Fruit fly (Drosophila melanogaster) whole organism, embryonic: Measurements from ENCODE around the gene scyl.
A peak's percentile ranks its signal among the peaks of the same experiment; 100 is the strongest.

Experiments
- Ada2b ChIP-seq: fragments of 200-800 bp; sonication (Bioruptor generic); IDR thresholded peaks from 2 replicates; pipeline ENCODE4 v1.3.6; 2022; ENCODE audit warnings: missing biosample characterization, missing genetic modification characterization
- Awh ChIP-seq: fragments of 200-800 bp; sonication (Bioruptor generic); IDR thresholded peaks from 2 replicates; pipeline ENCODE4, ENCODE4 v1.3.6; 2022; ENCODE audit warnings: missing biosample characterization, missing genetic modification characterization
- CG10274 ChIP-seq: fragments of 200-800 bp; sonication (Bioruptor generic); optimal IDR thresholded peaks from 3 replicates; lab custom pipeline; 2017; ENCODE audit warnings: missing biosample characterization, mild to moderate bottlenecking, missing genetic modification characterization
- CG10321 ChIP-seq: fragments of 200-800 bp; sonication (Bioruptor generic); IDR thresholded peaks from 2 replicates; pipeline ENCODE4 v1.3.6; 2022; ENCODE audit warnings: missing biosample characterization, missing genetic modification characterization
- CG10431 ChIP-seq: fragments of 200-800 bp; sonication (Bioruptor generic); optimal IDR thresholded peaks from 3 replicates; lab custom pipeline; 2018; ENCODE audit warnings: missing biosample characterization, mild to moderate bottlenecking, missing genetic modification characterization
- CG11696 ChIP-seq: fragments of 200-800 bp; sonication (Bioruptor generic); IDR thresholded peaks from 2 replicates; pipeline ENCODE4 v1.3.6; 2022; ENCODE audit warnings: missing biosample characterization, missing genetic modification characterization
- CG12659 ChIP-seq: fragments of 200-800 bp; sonication (Bioruptor generic); optimal IDR thresholded peaks from 3 replicates; lab custom pipeline; 2017; ENCODE audit warnings: mild to moderate bottlenecking, missing biosample characterization, missing genetic modification reagents, missing genetic modification characterization
- CG15696 ChIP-seq: fragments of 200-800 bp; sonication (Bioruptor generic); optimal IDR thresholded peaks from 2 replicates; lab custom pipeline; 2019; ENCODE audit warnings: missing biosample characterization, mild to moderate bottlenecking, missing genetic modification characterization, moderate library complexity
- CG32532 ChIP-seq: fragments of 200-800 bp; sonication (Bioruptor generic); IDR thresholded peaks from 2 replicates; pipeline ENCODE4 v1.3.6; 2022; ENCODE audit warnings: missing biosample characterization, missing genetic modification characterization
- CG3847 ChIP-seq: fragments of 200-800 bp; sonication (Bioruptor generic); IDR thresholded peaks from 2 replicates; pipeline ENCODE4 v1.3.6; 2022; ENCODE audit warnings: missing biosample characterization, missing genetic modification characterization
- CG4360 ChIP-seq: fragments of 200-800 bp; sonication (Bioruptor generic); IDR thresholded peaks from 2 replicates; pipeline ENCODE4 v1.3.6; 2022; ENCODE audit warnings: missing biosample characterization, missing genetic modification characterization
- CG8290 ChIP-seq, 3 experiments: fragments of 200-800 bp; sonication (Bioruptor generic); optimal IDR thresholded peaks; 2 replicates each; lab custom pipeline; 2016 to 2019; ENCODE audit warnings: missing biosample characterization in 3 of 3, missing genetic modification characterization in 3 of 3, mild to moderate bottlenecking in 2 of 3, moderate library complexity in 1 of 3
- CG9609 ChIP-seq: fragments of 200-800 bp; sonication (Bioruptor generic); optimal IDR thresholded peaks from 3 replicates; lab custom pipeline; 2016; ENCODE audit warnings: missing biosample characterization, missing genetic modification characterization
- CkIIα-i1 ChIP-seq: fragments of 200-800 bp; sonication (Bioruptor generic); IDR thresholded peaks from 2 replicates; pipeline ENCODE4 v1.3.6; 2022; ENCODE audit warnings: missing biosample characterization, missing genetic modification characterization
- Drgx ChIP-seq: fragments of 200-800 bp; sonication (Bioruptor generic); IDR thresholded peaks from 2 replicates; pipeline ENCODE4 v1.3.6; 2022; ENCODE audit warnings: missing biosample characterization, missing genetic modification characterization
- E2f2 ChIP-seq: fragments of 200-800 bp; sonication (Bioruptor generic); IDR thresholded peaks from 2 replicates; pipeline ENCODE4 v1.3.6; 2022; ENCODE audit warnings: missing biosample characterization, missing genetic modification characterization
- Ets65A ChIP-seq: fragments of 200-800 bp; sonication (Bioruptor generic); peaks from one replicate; lab custom pipeline; 2016; ENCODE audit warnings: missing biosample characterization, missing genetic modification characterization
- Fer3 ChIP-seq: fragments of 200-800 bp; sonication (Bioruptor generic); optimal IDR thresholded peaks from 2 replicates; lab custom pipeline; 2018; ENCODE audit warnings: missing biosample characterization, mild to moderate bottlenecking, missing genetic modification characterization, moderate library complexity
- Gsc ChIP-seq: fragments of 200-800 bp; sonication (Bioruptor generic); IDR thresholded peaks from 2 replicates; pipeline ENCODE4 v1.3.6; 2022; ENCODE audit warnings: missing biosample characterization, missing genetic modification characterization
- HLH54F ChIP-seq: fragments of 200-800 bp; sonication (Bioruptor generic); optimal IDR thresholded peaks from 3 replicates; lab custom pipeline; 2016; ENCODE audit warnings: missing biosample characterization, missing genetic modification characterization
- HmgD ChIP-seq: fragments of 200-800 bp; sonication (Bioruptor generic); optimal IDR thresholded peaks from 3 replicates; lab custom pipeline; 2016; ENCODE audit warnings: missing biosample characterization, missing genetic modification characterization
- Med ChIP-seq: fragments of 200-800 bp; sonication (Bioruptor generic); peaks from one replicate; lab custom pipeline; 2016; ENCODE audit warnings: missing biosample characterization, missing genetic modification characterization, mild to moderate bottlenecking, inconsistent platforms, moderate library complexity
- Nf-YA ChIP-seq: fragments of 200-800 bp; sonication (Bioruptor generic); IDR thresholded peaks from 2 replicates; pipeline ENCODE4 v1.3.6; 2022; ENCODE audit warnings: missing biosample characterization, missing genetic modification characterization
- Opbp ChIP-seq: fragments of 200-800 bp; sonication (Bioruptor generic); IDR thresholded peaks from 3 replicates; pipeline ENCODE4 v1.3.6; 2022; ENCODE audit warnings: missing biosample characterization, missing genetic modification characterization; ENCODE audit not compliant: partially characterized antibody
- Ptx1 ChIP-seq: fragments of 200-800 bp; sonication (Bioruptor generic); IDR thresholded peaks from 2 replicates; pipeline ENCODE4 v1.3.6; 2022; ENCODE audit warnings: missing biosample characterization, missing genetic modification characterization
- Rfx ChIP-seq: fragments of 200-800 bp; sonication (Bioruptor generic); IDR thresholded peaks from 2 replicates; pipeline ENCODE4 v1.3.6; 2022; ENCODE audit warnings: missing biosample characterization, missing genetic modification characterization
- Sin3A ChIP-seq: fragments of >200 bp; optimal IDR thresholded peaks from 2 replicates; lab custom pipeline; 2018
- Sry-δ ChIP-seq: fragments of 200-800 bp; sonication (Bioruptor generic); optimal IDR thresholded peaks from 2 replicates; lab custom pipeline; 2016; ENCODE audit warnings: missing biosample characterization, missing genetic modification characterization
- ato ChIP-seq: fragments of 200-800 bp; sonication (Bioruptor generic); IDR thresholded peaks from 2 replicates; pipeline ENCODE4 v1.3.6; 2022; ENCODE audit warnings: missing biosample characterization, missing genetic modification characterization; ENCODE audit not compliant: partially characterized antibody
- bowl ChIP-seq: fragments of 200-800 bp; sonication (Bioruptor generic); IDR thresholded peaks from 2 replicates; pipeline ENCODE4 v1.3.6; 2022; ENCODE audit warnings: missing biosample characterization, missing genetic modification characterization
- fru ChIP-seq: fragments of >200 bp; optimal IDR thresholded peaks from 2 replicates; lab custom pipeline; 2017
- hbn ChIP-seq: fragments of 200-800 bp; sonication (Bioruptor generic); IDR thresholded peaks from 2 replicates; pipeline ENCODE4 v1.3.6; 2022; ENCODE audit warnings: missing biosample characterization, missing genetic modification characterization; ENCODE audit not compliant: partially characterized antibody
- ind ChIP-seq: fragments of 200-800 bp; sonication (Bioruptor generic); optimal IDR thresholded peaks from 3 replicates; lab custom pipeline; 2016; ENCODE audit warnings: missing biosample characterization, missing genetic modification characterization
- jumu ChIP-seq: fragments of 200-800 bp; sonication (Bioruptor generic); optimal IDR thresholded peaks from 3 replicates; lab custom pipeline; 2016; ENCODE audit warnings: missing biosample characterization, missing genetic modification characterization
- lmd ChIP-seq: fragments of 200-800 bp; sonication (Bioruptor generic); IDR thresholded peaks from 2 replicates; pipeline ENCODE4 v1.3.6; 2022; ENCODE audit warnings: missing biosample characterization, missing genetic modification characterization
- nau ChIP-seq: fragments of 200-800 bp; sonication (Bioruptor generic); optimal IDR thresholded peaks from 3 replicates; lab custom pipeline; 2017; ENCODE audit warnings: missing biosample characterization, mild to moderate bottlenecking, missing genetic modification characterization, missing genetic modification reagents
- odd ChIP-seq: fragments of 200-800 bp; sonication (Bioruptor generic); optimal IDR thresholded peaks from 2 replicates; lab custom pipeline; 2017; ENCODE audit warnings: missing biosample characterization, mild to moderate bottlenecking, missing genetic modification characterization
- peb ChIP-seq: fragments of 200-800 bp; sonication (Bioruptor generic); IDR thresholded peaks from 2 replicates; pipeline ENCODE4 v1.3.6; 2022; ENCODE audit warnings: missing biosample characterization, missing genetic modification characterization
- prd ChIP-seq, 3 experiments: fragments of >200 bp in 2 of 3; fragments of 200-800 bp in 1 of 3; sonication (Bioruptor generic) in 1 of 3; optimal IDR thresholded peaks in 2 of 3; IDR thresholded peaks in 1 of 3; 2 replicates in 2 of 3; 3 replicates in 1 of 3; pipeline versions ENCODE4 v1.3.6 to Lab custom; 2017 to 2022; ENCODE audit warnings: missing biosample characterization in 1 of 3, missing genetic modification characterization in 1 of 3
- sd ChIP-seq: fragments of 200-800 bp; sonication (Bioruptor generic); optimal IDR thresholded peaks from 3 replicates; lab custom pipeline; 2018; ENCODE audit warnings: missing biosample characterization, mild to moderate bottlenecking, missing genetic modification characterization, moderate library complexity
- sima ChIP-seq: fragments of 200-800 bp; sonication (Bioruptor generic); optimal IDR thresholded peaks from 2 replicates; lab custom pipeline; 2016; ENCODE audit warnings: missing biosample characterization, missing genetic modification characterization
- sisA ChIP-seq: fragments of 200-800 bp; sonication (Bioruptor generic); IDR thresholded peaks from 2 replicates; pipeline ENCODE4 v1.3.6; 2022; ENCODE audit warnings: missing biosample characterization, missing genetic modification characterization
- slou ChIP-seq: fragments of 200-800 bp; sonication (Bioruptor generic); optimal IDR thresholded peaks from 3 replicates; lab custom pipeline; 2016; ENCODE audit warnings: missing biosample characterization, missing genetic modification characterization
- slp2 ChIP-seq: fragments of 200-800 bp; sonication (Bioruptor generic); optimal IDR thresholded peaks from 2 replicates; lab custom pipeline; 2016; ENCODE audit warnings: missing biosample characterization, missing genetic modification characterization
- sob ChIP-seq: fragments of 200-800 bp; sonication (Bioruptor generic); IDR thresholded peaks from 2 replicates; pipeline ENCODE4 v1.3.6; 2022; ENCODE audit warnings: missing biosample characterization, missing genetic modification characterization
- stc ChIP-seq: fragments of 200-800 bp; sonication (Bioruptor generic); IDR thresholded peaks from 2 replicates; pipeline ENCODE4 v1.3.6; 2022; ENCODE audit warnings: missing biosample characterization, missing genetic modification characterization
- vvl ChIP-seq: fragments of 200-800 bp; sonication (Bioruptor generic); IDR thresholded peaks from 2 replicates; pipeline ENCODE4 v1.3.6; 2022; ENCODE audit warnings: missing biosample characterization, missing genetic modification characterization

The scyl gene

DNA sequence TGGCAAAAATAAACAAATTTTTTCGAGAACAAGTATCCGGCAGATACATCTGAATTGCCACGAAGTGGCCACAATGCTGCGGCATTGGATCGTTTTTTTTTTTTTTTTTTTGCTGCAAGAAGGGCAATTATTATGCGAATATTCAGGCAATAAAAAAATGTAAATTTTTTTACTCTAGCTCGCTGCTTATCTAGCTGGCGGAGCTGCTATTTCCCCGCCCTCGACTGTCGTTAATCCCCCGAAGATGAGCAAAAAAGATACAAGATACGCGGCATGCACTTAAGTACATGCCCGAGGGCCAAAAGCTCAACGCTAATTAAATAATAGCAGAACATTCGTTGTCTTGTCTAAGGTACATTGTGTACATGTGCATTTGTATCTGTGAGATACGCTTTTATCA lies 10.1 kb downstream of the scyl start:
- TF ChIP-seq stc (peak; percentile 19; the same call in 1 of the 2 replicates), CG11696 (peak; percentile 69), Nf-YA (GFP tag; lab: Robert Waterston, UW) (peak; percentile 42; the same call in 1 of the 2 replicates), sisA (GFP tag; lab: Robert Waterston, UW) (0 out of 2 replicates have a peak, but pooled peaks have one; percentile 21), ato (GFP tag; lab: Robert Waterston, UW) (no peak), CG3847 (GFP tag; lab: Robert Waterston, UW) (peak; percentile 29; the same call in 1 of the 2 replicates), prd (optimal IDR thresholded peaks at IDR 0.05; lab: Kevin White, UChicago) (no peak), prd (GFP tag; IDR thresholded peaks at IDR 0.05; lab: Robert Waterston, UW) (0 out of 3 replicates have a peak, but pooled peaks have one; percentile 20), lmd (GFP tag; lab: Robert Waterston, UW) (peak; percentile 22; the same call in 1 of the 2 replicates), jumu (GFP tag; lab: Kevin White, UChicago) (peak; percentile 9), CG10321 (GFP tag; lab: Robert Waterston, UW) (0 out of 2 replicates have a peak, but pooled peaks have one; percentile 15), Ptx1 (GFP tag; lab: Robert Waterston, UW) (peak; percentile 32; the same call in 1 of the 2 replicates), vvl (GFP tag; lab: Robert Waterston, UW) (peak; percentile 36; the same call in 1 of the 2 replicates), sima (GFP tag; lab: Kevin White, UChicago) (no peak), Ets65A (GFP tag; lab: Kevin White, UChicago) (peak; percentile 87), E2f2 (GFP tag; lab: Robert Waterston, UW) (no peak), CG10274 (GFP tag; lab: Kevin White, UChicago) (no peak), Rfx (GFP tag; lab: Robert Waterston, UW) (peak; percentile 12; the same call in 1 of the 2 replicates), sd (tag; lab: Kevin White, UChicago) (no peak), Ada2b (GFP tag; lab: Robert Waterston, UW) (0 out of 2 replicates have a peak, but pooled peaks have one; percentile 19), sob (0 out of 2 replicates have a peak, but pooled peaks have one; percentile 7), peb (no peak), Awh (GFP tag; lab: Robert Waterston, UW) (peak; percentile 36; the same call in 1 of the 2 replicates), Drgx (GFP tag; lab: Robert Waterston, UW) (0 out of 2 replicates have a peak, but pooled peaks have one; percentile 27), Sry-δ (GFP tag; lab: Kevin White, UChicago) (peak; percentile 4)

DNA sequence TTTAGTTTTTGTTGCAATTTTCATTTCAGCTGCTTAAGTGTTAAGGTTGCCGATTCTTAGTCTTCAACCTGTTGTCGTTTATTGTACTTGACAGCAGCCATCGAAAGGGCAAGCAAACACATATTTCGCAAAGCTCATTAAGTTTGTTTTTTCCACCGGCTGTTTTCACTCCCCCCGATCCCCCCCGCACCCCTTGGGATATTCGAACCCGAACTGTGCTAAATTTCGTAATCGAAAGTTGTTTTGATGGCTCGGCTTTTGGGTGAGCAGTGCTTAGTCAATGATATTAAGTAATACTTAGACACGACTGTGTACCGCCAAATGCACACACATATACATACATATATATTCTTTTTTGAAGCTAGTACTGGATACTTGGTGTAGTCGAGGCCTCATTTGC lies 11.9 kb downstream of the scyl start:
- TF ChIP-seq nau (GFP tag; lab: Kevin White, UChicago) (no peak), Ets65A (GFP tag; lab: Kevin White, UChicago) (peak; percentile 42), Fer3 (tag; lab: Kevin White, UChicago) (no peak), odd (GFP tag; lab: Kevin White, UChicago) (no peak), CG8290 (GFP tag; optimal IDR thresholded peaks at IDR 0.05; lab: Kevin White, UChicago) (no peak), CG8290 (tag; optimal IDR thresholded peaks at IDR 0.05; lab: Kevin White, UChicago) (peak in 1 of 2 experiments; percentile 10)
- TF ChIP-seq, all 482 proteins: peak for 2

DNA sequence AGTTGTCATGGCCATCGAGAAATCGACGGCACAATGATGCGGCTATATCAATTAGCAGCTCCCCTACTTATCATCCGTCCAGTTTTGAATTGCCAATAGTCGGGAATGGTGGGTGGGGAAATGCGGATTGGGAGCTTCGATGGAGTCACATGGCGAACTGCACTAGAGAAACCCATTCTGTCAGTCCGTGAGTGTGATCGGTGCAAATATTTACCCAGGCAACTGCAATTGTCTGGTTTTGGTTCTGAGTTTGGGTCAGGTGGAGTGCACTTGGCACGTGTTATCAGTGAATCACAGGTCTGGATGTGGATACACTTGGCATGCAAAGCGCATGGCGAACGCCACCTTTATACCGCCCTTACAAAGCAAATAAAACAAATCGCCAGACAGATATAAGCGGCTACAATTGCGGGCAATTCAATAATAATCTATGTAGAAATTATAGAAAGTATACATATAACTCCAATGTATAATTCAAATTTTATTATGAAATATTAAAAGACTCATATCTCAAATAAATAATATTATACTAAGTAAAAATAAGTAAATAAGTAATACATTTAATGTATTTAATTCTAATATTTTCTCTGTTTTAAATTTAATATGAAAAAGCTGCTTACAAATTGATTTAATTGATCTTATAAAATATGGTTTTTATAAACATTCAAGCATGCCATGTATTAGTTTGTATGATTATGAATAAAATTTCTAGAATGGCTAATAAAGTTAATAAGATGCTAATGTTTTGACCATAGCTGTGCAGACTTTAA lies 20.3 kb downstream of the scyl start:
- TF ChIP-seq CkIIα-i1 (GFP tag; lab: Robert Waterston, UW) (no peak), Opbp (GFP tag; lab: Robert Waterston, UW) (no peak), Med (GFP tag; lab: Kevin White, UChicago) (peak; percentile 74), vvl (GFP tag; lab: Robert Waterston, UW) (no peak; the same call in 1 of the 2 replicates), hbn (GFP tag; lab: Robert Waterston, UW) (no peak), slp2 (GFP tag; lab: Kevin White, UChicago) (no peak), CG10431 (GFP tag; lab: Kevin White, UChicago) (no peak), HmgD (GFP tag; lab: Kevin White, UChicago) (no peak), CG4360 (GFP tag; lab: Robert Waterston, UW) (no peak), CG9609 (GFP tag; lab: Kevin White, UChicago) (no peak), CG12659 (GFP tag; lab: Kevin White, UChicago) (no peak), bowl (GFP tag; lab: Robert Waterston, UW) (no peak), ind (GFP tag; lab: Kevin White, UChicago) (no peak), CG15696 (no peak), slou (no peak), fru (lab: Kevin White, UChicago) (no peak), Gsc (GFP tag; lab: Robert Waterston, UW) (no peak), HLH54F (no peak), CG32532 (GFP tag; lab: Robert Waterston, UW) (peak; percentile 32; the same call in 1 of the 2 replicates), CG10321 (GFP tag; lab: Robert Waterston, UW) (no peak), Sin3A (lab: Kevin White, UChicago) (no peak)
